Fruit fly (Drosophila melanogaster) whole organism, adult: ENCODE measurements around the gene Fum3.
A peak's percentile ranks its signal among the peaks of the same experiment; 100 is the strongest.

Source experiments
- CG11617 ChIP-seq: fragments of 200-800 bp; sonication (Bioruptor generic); optimal IDR thresholded peaks from 2 replicates; lab custom pipeline; 2017; ENCODE audit warnings: mild to moderate bottlenecking, missing biosample characterization, missing genetic modification reagents, missing genetic modification characterization
- CG12768 ChIP-seq: fragments of 200-800 bp; sonication (Bioruptor generic); optimal IDR thresholded peaks from 2 replicates; lab custom pipeline; 2017; ENCODE audit warnings: missing biosample characterization, missing genetic modification characterization, mild to moderate bottlenecking, moderate library complexity, missing genetic modification reagents
- CG14711 ChIP-seq: fragments of 200-800 bp; sonication (Bioruptor generic); optimal IDR thresholded peaks from 2 replicates; lab custom pipeline; 2018; ENCODE audit warnings: missing biosample characterization, mild to moderate bottlenecking, missing genetic modification characterization, moderate library complexity
- CG1620 ChIP-seq: fragments of 200-800 bp; sonication (Bioruptor generic); optimal IDR thresholded peaks from 2 replicates; lab custom pipeline; 2016; ENCODE audit warnings: missing biosample characterization, missing genetic modification characterization
- CG33017 ChIP-seq: fragments of 200-800 bp; sonication (Bioruptor generic); optimal IDR thresholded peaks from 2 replicates; lab custom pipeline; 2018; ENCODE audit warnings: missing biosample characterization, mild to moderate bottlenecking, missing genetic modification characterization, moderate library complexity
- CG5204 ChIP-seq: fragments of 200-800 bp; sonication (Bioruptor generic); optimal IDR thresholded peaks from 2 replicates; lab custom pipeline; 2016; ENCODE audit warnings: missing biosample characterization, missing genetic modification characterization
- CG7045 ChIP-seq: fragments of 200-800 bp; sonication (Bioruptor generic); optimal IDR thresholded peaks from 2 replicates; lab custom pipeline; 2017; ENCODE audit warnings: missing biosample characterization, mild to moderate bottlenecking, missing genetic modification characterization
- CG7101 ChIP-seq: fragments of 200-800 bp; sonication (Bioruptor generic); optimal IDR thresholded peaks from 2 replicates; lab custom pipeline; 2018; ENCODE audit warnings: missing biosample characterization, mild to moderate bottlenecking, missing genetic modification characterization, moderate library complexity
- Clk ChIP-seq: fragments of 200-800 bp; sonication (Bioruptor generic); optimal IDR thresholded peaks from 2 replicates; lab custom pipeline; 2017; ENCODE audit warnings: missing biosample characterization, missing genetic modification characterization
- Crg-1 ChIP-seq: fragments of 200-800 bp; sonication (Bioruptor generic); optimal IDR thresholded peaks from 2 replicates; lab custom pipeline; 2016; ENCODE audit warnings: missing biosample characterization, missing genetic modification characterization
- Hr96 ChIP-seq: fragments of 200-800 bp; sonication (Bioruptor generic); optimal IDR thresholded peaks from 2 replicates; lab custom pipeline; 2016; ENCODE audit warnings: missing biosample characterization, missing genetic modification characterization
- Mnt ChIP-seq: fragments of 200-800 bp; sonication (Bioruptor generic); optimal IDR thresholded peaks from 2 replicates; lab custom pipeline; 2016; ENCODE audit warnings: missing biosample characterization, mild to moderate bottlenecking, missing genetic modification characterization
- bab1 ChIP-seq: fragments of 200-800 bp; sonication (Bioruptor generic); optimal IDR thresholded peaks from 3 replicates; lab custom pipeline; 2019; ENCODE audit warnings: missing biosample characterization, mild to moderate bottlenecking, missing genetic modification characterization, moderate library complexity
- cic ChIP-seq: fragments of 200-800 bp; sonication (Bioruptor generic); optimal IDR thresholded peaks from 2 replicates; lab custom pipeline; 2017; ENCODE audit warnings: missing biosample characterization, mild to moderate bottlenecking, missing genetic modification characterization, moderate library complexity
- cnc ChIP-seq, 2 experiments: fragments of >200 bp; optimal IDR thresholded peaks; 2 replicates each; lab custom pipeline; 2017
- kay ChIP-seq: fragments of 200-800 bp; sonication (Bioruptor generic); peaks from one replicate; lab custom pipeline; 2016; ENCODE audit warnings: missing biosample characterization, missing genetic modification characterization, borderline replicate concordance
- ovo ChIP-seq: fragments of 200-800 bp; sonication (Bioruptor generic); optimal IDR thresholded peaks from 2 replicates; lab custom pipeline; 2016; ENCODE audit warnings: missing biosample characterization, missing genetic modification characterization
- pad ChIP-seq: fragments of 200-800 bp; sonication (Bioruptor generic); optimal IDR thresholded peaks from 3 replicates; lab custom pipeline; 2017; ENCODE audit warnings: missing biosample characterization, missing genetic modification characterization, mild to moderate bottlenecking, moderate library complexity, missing genetic modification reagents
- tj ChIP-seq: fragments of 200-800 bp; sonication (Bioruptor generic); optimal IDR thresholded peaks from 3 replicates; lab custom pipeline; 2017; ENCODE audit warnings: missing biosample characterization, mild to moderate bottlenecking, missing genetic modification characterization, moderate library complexity
- toe ChIP-seq: fragments of 200-800 bp; sonication (Bioruptor generic); optimal IDR thresholded peaks from 2 replicates; lab custom pipeline; 2016; ENCODE audit warnings: missing biosample characterization, missing genetic modification characterization

Fum3 gene

DNA sequence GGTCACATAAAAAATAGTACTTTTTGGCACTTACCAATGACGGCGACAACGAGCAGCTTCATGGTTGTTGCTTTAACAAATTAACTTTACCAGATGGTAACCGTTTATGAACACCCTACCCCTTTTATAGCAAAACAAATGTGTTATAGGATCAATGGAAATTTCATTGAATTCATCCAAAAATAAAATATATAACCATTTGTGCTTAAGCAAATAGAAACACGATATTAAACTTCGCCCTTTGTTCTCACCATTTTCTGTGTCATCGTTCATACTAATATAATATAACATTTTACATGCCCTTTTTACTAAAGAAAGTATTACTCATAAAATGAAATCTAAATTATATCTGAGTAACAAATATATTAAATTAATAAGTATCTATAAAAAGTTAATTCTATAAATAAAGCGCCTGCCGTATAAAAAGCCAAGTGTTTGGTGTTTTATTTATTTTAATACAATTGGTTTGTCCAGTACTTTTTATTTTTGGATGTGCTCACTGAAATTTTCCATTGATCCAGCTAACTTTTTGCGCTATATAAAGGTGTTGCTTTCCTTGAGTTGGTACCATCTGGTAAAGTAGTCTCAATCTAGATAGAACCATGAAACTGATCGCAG lies 43.7 kb upstream of the Fum3 start, which contains the start of the genes Sgs8 and Sgs7:
Gene Sgs8 (minus strand): TSS at position 101 of the 618 bp plus-strand sequence.
Gene Sgs7 (plus strand): TSS at position 568 of the 618 bp plus-strand sequence.
- TF ChIP-seq Clk: no peak
- no peak for TF ChIP-seq CG1620
- no peak for TF ChIP-seq cnc (optimal IDR thresholded peaks at IDR 0.05; lab: Kevin White, UChicago)
- TF ChIP-seq tj (GFP tag; lab: Kevin White, UChicago): no peak
- no peak for TF ChIP-seq cic
- no peak for TF ChIP-seq CG11617 (GFP tag; lab: Kevin White, UChicago)
- TF ChIP-seq CG14711 (tag; lab: Kevin White, UChicago): no peak
- no peak for TF ChIP-seq CG7101 (tag; lab: Kevin White, UChicago)
- no peak for TF ChIP-seq toe (GFP tag; lab: Kevin White, UChicago)
- no peak for TF ChIP-seq CG33017 (tag; lab: Kevin White, UChicago)
- TF ChIP-seq Crg-1 (GFP tag; lab: Kevin White, UChicago): no peak
- no peak for TF ChIP-seq pad (GFP tag; lab: Kevin White, UChicago)

DNA sequence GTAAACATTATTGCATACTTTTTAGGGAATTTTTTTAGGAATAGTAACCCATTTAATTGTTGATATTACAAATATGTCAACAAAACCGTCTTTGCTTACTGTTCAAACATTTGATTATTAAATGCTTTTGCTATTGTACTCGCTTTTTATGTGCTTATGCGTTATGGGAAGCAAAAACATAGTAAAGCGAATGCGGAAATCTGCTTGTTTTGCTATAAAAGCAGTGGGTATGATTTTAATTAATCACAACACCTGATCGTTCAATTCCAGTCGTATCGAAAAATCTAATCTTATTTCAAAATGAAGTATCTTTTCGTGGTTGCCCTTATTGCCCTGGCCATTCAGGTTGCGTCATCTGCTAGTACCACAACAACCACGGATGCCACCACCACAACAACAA lies 42.7 kb upstream of the Fum3 start, which contains the start of gene CG33500:
Gene CG33500 (plus strand): TSS at position 301 of the 400 bp plus-strand sequence.
- TF ChIP-seq pad (GFP tag; lab: Kevin White, UChicago) (no peak), Mnt (GFP tag; lab: Kevin White, UChicago) (no peak), CG5204 (no peak), CG11617 (GFP tag; lab: Kevin White, UChicago) (no peak), ovo (GFP tag; lab: Kevin White, UChicago) (no peak), CG1620 (no peak), CG7045 (GFP tag; lab: Kevin White, UChicago) (no peak), cnc (optimal IDR thresholded peaks at IDR 0.05; lab: Kevin White, UChicago) (no peak)

DNA sequence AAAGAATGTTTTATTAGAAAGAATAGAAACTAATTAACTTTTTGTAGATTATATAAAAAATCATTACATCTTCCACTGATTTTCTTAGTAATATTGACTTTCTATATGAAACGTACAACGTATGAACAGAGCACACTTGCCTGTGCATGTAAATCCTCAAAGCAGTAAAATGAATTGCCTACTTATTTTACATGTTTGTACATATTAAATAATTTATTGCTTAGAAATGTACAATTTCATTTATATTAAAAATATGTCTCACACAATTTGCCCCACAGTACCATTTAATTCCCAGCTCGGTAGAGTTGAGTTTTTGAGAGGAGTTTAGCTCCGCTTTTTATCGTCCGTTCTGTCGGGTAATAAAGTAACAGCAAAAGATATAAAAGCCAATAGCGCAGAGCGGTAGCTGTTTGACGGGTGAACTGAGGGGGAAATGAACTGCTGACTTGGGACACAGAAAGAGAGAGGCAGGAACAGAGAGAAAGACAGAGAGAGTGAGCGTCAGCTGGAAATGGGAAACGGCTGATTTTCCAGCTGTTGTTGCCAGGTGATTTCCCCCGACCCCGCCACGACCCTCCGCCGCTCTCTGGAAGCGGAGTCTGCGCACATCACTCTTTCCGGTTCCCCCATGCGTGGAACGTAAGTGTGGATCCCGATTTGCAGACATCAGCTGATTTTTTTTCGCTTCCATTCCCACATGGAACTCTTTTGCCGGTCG lies 27.6 kb upstream of the Fum3 start:
- TF ChIP-seq tj (GFP tag; lab: Kevin White, UChicago) (peak; percentile 57), Mnt (GFP tag; lab: Kevin White, UChicago) (no peak), ovo (GFP tag; lab: Kevin White, UChicago) (peak; percentile 26), bab1 (peak; percentile 41), pad (GFP tag; lab: Kevin White, UChicago) (peak; percentile 84), Crg-1 (GFP tag; lab: Kevin White, UChicago) (peak; percentile 39)

DNA sequence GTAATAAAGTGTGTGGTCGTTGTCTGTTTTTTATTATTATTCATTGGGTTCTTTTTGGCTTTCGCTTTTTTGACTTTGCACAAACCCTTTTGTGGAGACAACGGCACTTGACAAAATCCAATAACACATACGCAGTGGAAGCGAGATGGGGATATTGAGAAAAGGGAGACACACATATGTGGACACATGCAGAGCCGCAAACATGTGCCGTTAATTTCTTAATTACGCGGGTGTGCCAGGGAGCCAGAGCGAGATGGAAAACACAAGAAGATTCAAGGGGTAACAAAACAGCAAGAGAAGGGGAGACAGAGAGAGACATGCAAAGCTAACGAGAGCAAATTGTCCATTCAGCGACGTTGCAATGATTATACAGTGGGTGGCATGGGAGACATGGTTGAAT lies 26.8 kb upstream of the Fum3 start:
- TF ChIP-seq CG12768 (GFP tag; lab: Kevin White, UChicago) (no peak), toe (GFP tag; lab: Kevin White, UChicago) (no peak), Hr96 (GFP tag; lab: Kevin White, UChicago) (no peak), Clk (no peak), CG7101 (tag; lab: Kevin White, UChicago) (no peak), pad (GFP tag; lab: Kevin White, UChicago) (peak; percentile 99), CG11617 (GFP tag; lab: Kevin White, UChicago) (no peak), CG5204 (no peak), cic (no peak), kay (GFP tag; lab: Kevin White, UChicago) (no peak), CG7045 (GFP tag; lab: Kevin White, UChicago) (no peak), CG1620 (no peak), ovo (GFP tag; lab: Kevin White, UChicago) (peak; percentile 74), CG33017 (tag; lab: Kevin White, UChicago) (no peak), CG14711 (tag; lab: Kevin White, UChicago) (no peak), bab1 (peak; percentile 23), tj (GFP tag; lab: Kevin White, UChicago) (peak; percentile 27), cnc (optimal IDR thresholded peaks at IDR 0.05; lab: Kevin White, UChicago) (no peak), Mnt (GFP tag; lab: Kevin White, UChicago) (peak; percentile 16), Crg-1 (GFP tag; lab: Kevin White, UChicago) (no peak)

DNA sequence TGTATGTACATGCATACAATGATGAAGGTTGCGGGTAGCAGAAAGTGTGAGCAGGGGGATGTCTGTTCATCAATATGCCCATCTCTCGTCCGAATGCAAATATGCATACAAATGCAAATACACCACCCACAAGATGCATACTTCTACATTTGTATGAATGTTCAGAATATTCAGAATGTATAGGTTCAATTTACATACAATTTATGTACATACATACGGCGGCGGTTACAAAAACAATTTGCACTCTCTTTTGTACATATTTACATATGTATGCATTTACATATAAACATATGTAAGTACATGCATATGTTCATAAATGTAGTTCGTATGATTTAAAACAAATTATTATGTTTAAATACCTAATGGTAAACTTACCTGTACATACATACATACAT lies 26.2 kb upstream of the Fum3 start:
- TF ChIP-seq kay (GFP tag; lab: Kevin White, UChicago): peak; percentile 70
- no peak for TF ChIP-seq tj (GFP tag; lab: Kevin White, UChicago)
- TF ChIP-seq Mnt (GFP tag; lab: Kevin White, UChicago): no peak
- TF ChIP-seq cic: no peak
- TF ChIP-seq CG7101 (tag; lab: Kevin White, UChicago): no peak

dm6 chr3L:11491222-11491873 lies 25.7 kb upstream of the Fum3 start:
- TF ChIP-seq bab1: peak; percentile 85
- peak; percentile 96 for TF ChIP-seq pad (GFP tag; lab: Kevin White, UChicago)
- no peak for TF ChIP-seq kay (GFP tag; lab: Kevin White, UChicago)
- peak; percentile 91 for TF ChIP-seq ovo (GFP tag; lab: Kevin White, UChicago)
- TF ChIP-seq CG1620: no peak
- no peak for TF ChIP-seq Mnt (GFP tag; lab: Kevin White, UChicago)
- TF ChIP-seq Hr96 (GFP tag; lab: Kevin White, UChicago): peak; percentile 28
- no peak for TF ChIP-seq CG12768 (GFP tag; lab: Kevin White, UChicago)
- no peak for TF ChIP-seq CG5204
- no peak for TF ChIP-seq CG11617 (GFP tag; lab: Kevin White, UChicago)
- peak; percentile 36 for TF ChIP-seq CG7045 (GFP tag; lab: Kevin White, UChicago)
- no peak for TF ChIP-seq cic
- peak; percentile 51 for TF ChIP-seq CG7101 (tag; lab: Kevin White, UChicago)
- no peak for TF ChIP-seq cnc (optimal IDR thresholded peaks at IDR 0.05; lab: Kevin White, UChicago)
- TF ChIP-seq Crg-1 (GFP tag; lab: Kevin White, UChicago): no peak
- no peak for TF ChIP-seq tj (GFP tag; lab: Kevin White, UChicago)
- TF ChIP-seq Clk: no peak
- TF ChIP-seq CG14711 (tag; lab: Kevin White, UChicago): peak; percentile 62
- peak; percentile 7 for TF ChIP-seq CG33017 (tag; lab: Kevin White, UChicago)
- no peak for TF ChIP-seq toe (GFP tag; lab: Kevin White, UChicago)
